Worm (Caenorhabditis elegans) whole organism, late embryonic: ENCODE measurements around the gene elo-6.
A peak's percentile ranks its signal among the peaks of the same experiment; 100 is the strongest.

Experiments used
- C08G9.2 ChIP-seq: sonication (generic microtip); optimal IDR thresholded peaks from 2 replicates; lab custom pipeline; 2016; ENCODE audit warnings: mild to moderate bottlenecking, missing genetic modification characterization, moderate library complexity, missing compliant biosample characterization
- F13H6.1 ChIP-seq: sonication (generic microtip); optimal IDR thresholded peaks from 2 replicates; lab custom pipeline; 2016; ENCODE audit warnings: missing genetic modification characterization, missing compliant biosample characterization
- K09A11.1 ChIP-seq: sonication (generic microtip); optimal IDR thresholded peaks from 2 replicates; lab custom pipeline; 2017; ENCODE audit warnings: antibody characterized with exemption, mild to moderate bottlenecking, missing genetic modification characterization, missing compliant biosample characterization; ENCODE audit not compliant: insufficient read depth
- ceh-18 ChIP-seq: sonication (generic microtip); optimal IDR thresholded peaks from 2 replicates; lab custom pipeline; 2016; ENCODE audit warnings: missing genetic modification characterization, missing compliant biosample characterization
- ceh-2 ChIP-seq: sonication (generic microtip); optimal IDR thresholded peaks from 2 replicates; lab custom pipeline; 2016; ENCODE audit warnings: missing genotype, missing genetic modification characterization, missing compliant biosample characterization
- ceh-22 ChIP-seq: sonication (generic microtip); optimal IDR thresholded peaks from 2 replicates; lab custom pipeline; 2017; ENCODE audit warnings: missing biosample characterization, missing genetic modification characterization
- ceh-31 ChIP-seq: sonication (generic microtip); optimal IDR thresholded peaks from 2 replicates; lab custom pipeline; 2016; ENCODE audit warnings: missing genetic modification characterization, missing compliant biosample characterization
- ceh-34 ChIP-seq: sonication (generic microtip); optimal IDR thresholded peaks from 2 replicates; lab custom pipeline; 2016; ENCODE audit warnings: mild to moderate bottlenecking, missing genetic modification characterization, missing compliant biosample characterization
- ceh-45 ChIP-seq: fragments of 200-800 bp; sonication (Bioruptor generic); IDR thresholded peaks from 2 replicates; pipeline ENCODE4 v1.3.6; 2022; ENCODE audit warnings: missing genetic modification reagents, missing genetic modification characterization, missing compliant biosample characterization
- ceh-48 ChIP-seq: sonication (generic microtip); optimal IDR thresholded peaks from 2 replicates; lab custom pipeline; 2016; ENCODE audit warnings: missing genetic modification characterization, inconsistent platforms, missing compliant biosample characterization
- che-1 ChIP-seq: sonication (generic microtip); optimal IDR thresholded peaks from 2 replicates; lab custom pipeline; 2016; ENCODE audit warnings: mild to moderate bottlenecking, missing genetic modification characterization, missing compliant biosample characterization
- dmd-4 ChIP-seq: sonication (generic microtip); optimal IDR thresholded peaks from 2 replicates; lab custom pipeline; 2016; ENCODE audit warnings: borderline replicate concordance, missing genetic modification characterization, missing compliant biosample characterization
- elt-2 ChIP-seq: sonication (generic microtip); optimal IDR thresholded peaks from 2 replicates; lab custom pipeline; 2016; ENCODE audit warnings: missing genetic modification reagents, missing genetic modification characterization, missing compliant biosample characterization
- elt-4 ChIP-seq: sonication (generic microtip); optimal IDR thresholded peaks from 2 replicates; lab custom pipeline; 2016; ENCODE audit warnings: missing genetic modification characterization, missing compliant biosample characterization
- ets-4 ChIP-seq: sonication (generic microtip); optimal IDR thresholded peaks from 2 replicates; lab custom pipeline; 2016; ENCODE audit warnings: missing genetic modification characterization, missing compliant biosample characterization
- eyg-1 ChIP-seq: sonication (generic microtip); optimal IDR thresholded peaks from 2 replicates; lab custom pipeline; 2016; ENCODE audit warnings: missing genotype, missing genetic modification characterization, missing compliant biosample characterization
- fkh-6 ChIP-seq: sonication (generic microtip); optimal IDR thresholded peaks from 2 replicates; lab custom pipeline; 2016; ENCODE audit warnings: missing genetic modification characterization, missing compliant biosample characterization
- hlh-15 ChIP-seq: sonication (generic microtip); optimal IDR thresholded peaks from 2 replicates; lab custom pipeline; 2016; ENCODE audit warnings: missing genetic modification characterization, missing compliant biosample characterization
- hlh-6 ChIP-seq: sonication (generic microtip); optimal IDR thresholded peaks from 2 replicates; lab custom pipeline; 2016; ENCODE audit warnings: missing genotype, missing genetic modification characterization, missing compliant biosample characterization
- hlh-8 ChIP-seq: sonication (generic microtip); optimal IDR thresholded peaks from 2 replicates; lab custom pipeline; 2016; ENCODE audit warnings: missing genotype, missing genetic modification characterization, missing compliant biosample characterization
- lim-6 ChIP-seq: sonication (generic microtip); optimal IDR thresholded peaks from 2 replicates; lab custom pipeline; 2016; ENCODE audit warnings: missing genetic modification characterization, missing compliant biosample characterization
- lin-11 ChIP-seq: fragments of 200-800 bp; sonication (Bioruptor generic); optimal IDR thresholded peaks from 2 replicates; lab custom pipeline; 2018; ENCODE audit warnings: mild to moderate bottlenecking, missing genetic modification characterization, missing compliant biosample characterization
- madf-2 ChIP-seq: sonication (generic microtip); optimal IDR thresholded peaks from 2 replicates; lab custom pipeline; 2017; ENCODE audit warnings: missing genetic modification characterization, missing compliant biosample characterization
- mec-3 ChIP-seq: sonication (generic microtip); optimal IDR thresholded peaks from 2 replicates; lab custom pipeline; 2016; ENCODE audit warnings: borderline replicate concordance, missing genetic modification characterization, missing compliant biosample characterization
- nfya-1 ChIP-seq: sonication (generic microtip); optimal IDR thresholded peaks from 2 replicates; lab custom pipeline; 2017; ENCODE audit warnings: missing genetic modification characterization, mild to moderate bottlenecking, missing compliant biosample characterization, antibody characterized with exemption, moderate library complexity
- nhr-11 ChIP-seq: fragments of 150-350 bp; optimal IDR thresholded peaks from 2 replicates; lab custom pipeline; 2014; ENCODE audit warnings: missing biosample characterization, missing genetic modification characterization
- nhr-232 ChIP-seq: sonication (generic microtip); optimal IDR thresholded peaks from 2 replicates; lab custom pipeline; 2016; ENCODE audit warnings: missing genetic modification characterization, missing compliant biosample characterization
- odd-2 ChIP-seq: sonication (generic microtip); optimal IDR thresholded peaks from 2 replicates; lab custom pipeline; 2017; ENCODE audit warnings: antibody characterized with exemption, mild to moderate bottlenecking, missing genetic modification characterization, missing compliant biosample characterization
- pax-1 ChIP-seq: fragments of 150-350 bp; optimal IDR thresholded peaks from 2 replicates; lab custom pipeline; 2014; ENCODE audit warnings: missing biosample characterization, missing genetic modification characterization
- pha-2 ChIP-seq: sonication (generic microtip); optimal IDR thresholded peaks from 2 replicates; lab custom pipeline; 2017; ENCODE audit warnings: mild to moderate bottlenecking, missing genetic modification characterization, missing compliant biosample characterization
- pha-4 ChIP-seq: fragments of 150-350 bp; optimal IDR thresholded peaks from 2 replicates; lab custom pipeline; 2018; ENCODE audit warnings: missing biosample characterization, missing genetic modification reagents, missing genetic modification characterization
- pqm-1 ChIP-seq: sonication (generic microtip); optimal IDR thresholded peaks from 2 replicates; lab custom pipeline; 2016; ENCODE audit warnings: missing genetic modification characterization, missing compliant biosample characterization
- pros-1 ChIP-seq: fragments of 150-350 bp; optimal IDR thresholded peaks from 2 replicates; lab custom pipeline; 2014; ENCODE audit warnings: missing biosample characterization, missing genetic modification reagents, missing genetic modification characterization
- ref-2 ChIP-seq: sonication (generic microtip); optimal IDR thresholded peaks from 2 replicates; lab custom pipeline; 2016; ENCODE audit warnings: missing genetic modification characterization, missing compliant biosample characterization
- rnt-1 ChIP-seq: sonication (generic microtip); optimal IDR thresholded peaks from 2 replicates; lab custom pipeline; 2016; ENCODE audit warnings: missing genetic modification characterization, missing compliant biosample characterization
- tbx-2 ChIP-seq: sonication (generic microtip); optimal IDR thresholded peaks from 2 replicates; lab custom pipeline; 2016; ENCODE audit warnings: missing genetic modification characterization, missing compliant biosample characterization
- tbx-7 ChIP-seq: sonication (generic microtip); optimal IDR thresholded peaks from 2 replicates; lab custom pipeline; 2016; ENCODE audit warnings: missing genotype, missing genetic modification characterization, missing compliant biosample characterization
- ttx-3 ChIP-seq: sonication (generic microtip); optimal IDR thresholded peaks from 2 replicates; lab custom pipeline; 2016; ENCODE audit warnings: missing genetic modification reagents, missing genetic modification characterization, missing compliant biosample characterization
- unc-3 ChIP-seq, 2 experiments: fragments of 200-800 bp in 1 of 2; sonication (Bioruptor generic) in 1 of 2; sonication (generic microtip) in 1 of 2; conservative IDR thresholded peaks in 1 of 2; optimal IDR thresholded peaks in 1 of 2; 2 replicates each; pipeline versions ENCODE4 v1.3.6 to Lab custom; 2016 to 2022; ENCODE audit warnings: missing compliant biosample characterization in 2 of 2, missing genetic modification characterization in 2 of 2, missing genetic modification reagents in 1 of 2
- unc-42 ChIP-seq: sonication (generic microtip); optimal IDR thresholded peaks from 2 replicates; lab custom pipeline; 2016; ENCODE audit warnings: missing genotype, missing genetic modification characterization, missing compliant biosample characterization
- unc-55 ChIP-seq: sonication (generic microtip); optimal IDR thresholded peaks from 2 replicates; lab custom pipeline; 2017; ENCODE audit warnings: missing biosample characterization, missing genetic modification reagents, missing genetic modification characterization
- zip-5 ChIP-seq: sonication (generic microtip); optimal IDR thresholded peaks from 2 replicates; lab custom pipeline; 2016; ENCODE audit warnings: missing genetic modification characterization, missing compliant biosample characterization
- ztf-16 ChIP-seq: sonication (generic microtip); optimal IDR thresholded peaks from 2 replicates; lab custom pipeline; 2017; ENCODE audit warnings: missing genetic modification characterization, missing compliant biosample characterization

elo-6 gene

ce11 chrIV:5388477-5389065 is at the start of gene elo-6:
Gene elo-6, minus strand, starts transcription at chrIV:5388559.
- TF ChIP-seq hlh-15 (tag; lab: Kevin White, UChicago) (no peak), pax-1 (tag; lab: Kevin White, UChicago) (peak; percentile 7), unc-3 (GFP tag; conservative IDR thresholded peaks at IDR 0.05; lab: Robert Waterston, UW) (no peak), unc-3 (tag; optimal IDR thresholded peaks at IDR 0.05; lab: Kevin White, UChicago) (no peak)

- TF ChIP-seq ceh-34: no peak
- no peak for TF ChIP-seq pqm-1 (tag; lab: Kevin White, UChicago)
- TF ChIP-seq mec-3: no peak
- no peak for TF ChIP-seq lin-11 (tag; lab: Kevin White, UChicago)
- TF ChIP-seq ceh-22 (tag; lab: Kevin White, UChicago): no peak
- TF ChIP-seq pha-4 (tag; lab: Kevin White, UChicago): no peak
- no peak for TF ChIP-seq tbx-7 (tag; lab: Kevin White, UChicago)
- no peak for TF ChIP-seq madf-2 (tag; lab: Kevin White, UChicago)
- no peak for TF ChIP-seq pros-1
- TF ChIP-seq ceh-48 (tag; lab: Kevin White, UChicago): no peak
- TF ChIP-seq unc-55: no peak
- no peak for TF ChIP-seq hlh-8 (tag; lab: Kevin White, UChicago)
- TF ChIP-seq hlh-6: no peak
- no peak for TF ChIP-seq nhr-11
- no peak for TF ChIP-seq ceh-45 (GFP tag; lab: Robert Waterston, UW)
- no peak for TF ChIP-seq pha-2 (tag; lab: Kevin White, UChicago)
- TF ChIP-seq che-1 (tag; lab: Kevin White, UChicago): no peak
- TF ChIP-seq unc-3 (GFP tag; conservative IDR thresholded peaks at IDR 0.05; lab: Robert Waterston, UW): no peak
- no peak for TF ChIP-seq unc-3 (tag; optimal IDR thresholded peaks at IDR 0.05; lab: Kevin White, UChicago)
- TF ChIP-seq hlh-15 (tag; lab: Kevin White, UChicago): no peak
- no peak for TF ChIP-seq eyg-1
Measured at ce11 chrIV:5419122-5419521, 30.8 kb upstream of the elo-6 start, which contains the start of gene ehn-3. Gene ehn-3, minus strand, starts transcription at chrIV:5419222.

- no peak for TF ChIP-seq mec-3
Measured at ce11 chrIV:5415696-5416095, 27.3 kb upstream of the elo-6 start, which contains the start of gene spp-7. Gene spp-7, minus strand, starts transcription at chrIV:5415796.

ce11 chrIV:5411641-5412337 is 23.4 kb upstream of the elo-6 start, which contains the start of gene ZK616.8:
Gene ZK616.8, minus strand, starts transcription at chrIV:5412193.
- TF ChIP-seq nhr-11: no peak
- TF ChIP-seq ceh-22 (tag; lab: Kevin White, UChicago): no peak
- TF ChIP-seq elt-4 (tag; lab: Kevin White, UChicago): no peak
- no peak for TF ChIP-seq ztf-16
- no peak for TF ChIP-seq dmd-4 (tag; lab: Kevin White, UChicago)
- TF ChIP-seq unc-42 (tag; lab: Kevin White, UChicago): no peak
- no peak for TF ChIP-seq tbx-2
- no peak for TF ChIP-seq ets-4 (tag; lab: Kevin White, UChicago)
- no peak for TF ChIP-seq F13H6.1
- no peak for TF ChIP-seq fkh-6 (tag; lab: Kevin White, UChicago)
- TF ChIP-seq mec-3: no peak
- no peak for TF ChIP-seq pax-1 (tag; lab: Kevin White, UChicago)
- TF ChIP-seq C08G9.2 (tag; lab: Kevin White, UChicago): no peak
- TF ChIP-seq ref-2: no peak
- TF ChIP-seq, all 69 proteins: peak for 0

ce11 chrIV:5411120-5411519 is 22.8 kb upstream of the elo-6 start, which contains the start of gene ZK616.65:
Gene ZK616.65, minus strand, starts transcription at chrIV:5411220.
- TF ChIP-seq nhr-232 (tag; lab: Kevin White, UChicago) (no peak), K09A11.1 (no peak), ceh-2 (tag; lab: Kevin White, UChicago) (no peak), odd-2 (tag; lab: Kevin White, UChicago) (no peak), rnt-1 (no peak), zip-5 (tag; lab: Kevin White, UChicago) (no peak), tbx-2 (no peak), pros-1 (no peak), elt-2 (tag; lab: Kevin White, UChicago) (no peak), ttx-3 (tag; lab: Kevin White, UChicago) (no peak), lim-6 (tag; lab: Kevin White, UChicago) (no peak), nfya-1 (tag; lab: Kevin White, UChicago) (no peak), unc-3 (GFP tag; conservative IDR thresholded peaks at IDR 0.05; lab: Robert Waterston, UW) (no peak), unc-3 (tag; optimal IDR thresholded peaks at IDR 0.05; lab: Kevin White, UChicago) (no peak), ceh-18 (tag; lab: Kevin White, UChicago) (no peak), ceh-31 (tag; lab: Kevin White, UChicago) (no peak)
